Worm (Caenorhabditis elegans) whole organism, late embryonic: Measurements from ENCODE around the gene srg-50.

Source experiments
- K09A11.1 ChIP-seq: sonication (generic microtip); optimal IDR thresholded peaks from 2 replicates; lab custom pipeline; 2017; ENCODE audit warnings: antibody characterized with exemption, mild to moderate bottlenecking, missing genetic modification characterization, missing compliant biosample characterization; ENCODE audit not compliant: insufficient read depth
- ceh-2 ChIP-seq: sonication (generic microtip); optimal IDR thresholded peaks from 2 replicates; lab custom pipeline; 2016; ENCODE audit warnings: missing genotype, missing genetic modification characterization, missing compliant biosample characterization
- eyg-1 ChIP-seq: sonication (generic microtip); optimal IDR thresholded peaks from 2 replicates; lab custom pipeline; 2016; ENCODE audit warnings: missing genotype, missing genetic modification characterization, missing compliant biosample characterization
- gmeb-2 ChIP-seq: sonication (generic microtip); optimal IDR thresholded peaks from 2 replicates; lab custom pipeline; 2016; ENCODE audit warnings: missing genetic modification characterization, inconsistent platforms, missing compliant biosample characterization
- nhr-11 ChIP-seq: fragments of 150-350 bp; optimal IDR thresholded peaks from 2 replicates; lab custom pipeline; 2014; ENCODE audit warnings: missing biosample characterization, missing genetic modification characterization
- odd-2 ChIP-seq: sonication (generic microtip); optimal IDR thresholded peaks from 2 replicates; lab custom pipeline; 2017; ENCODE audit warnings: antibody characterized with exemption, mild to moderate bottlenecking, missing genetic modification characterization, missing compliant biosample characterization
- pax-1 ChIP-seq: fragments of 150-350 bp; optimal IDR thresholded peaks from 2 replicates; lab custom pipeline; 2014; ENCODE audit warnings: missing biosample characterization, missing genetic modification characterization
- tbx-7 ChIP-seq: sonication (generic microtip); optimal IDR thresholded peaks from 2 replicates; lab custom pipeline; 2016; ENCODE audit warnings: missing genotype, missing genetic modification characterization, missing compliant biosample characterization
- unc-3 ChIP-seq, 2 experiments: fragments of 200-800 bp in 1 of 2; sonication (Bioruptor generic) in 1 of 2; sonication (generic microtip) in 1 of 2; conservative IDR thresholded peaks in 1 of 2; optimal IDR thresholded peaks in 1 of 2; 2 replicates each; pipeline versions ENCODE4 v1.3.6 to Lab custom; 2016 to 2022; ENCODE audit warnings: missing compliant biosample characterization in 2 of 2, missing genetic modification characterization in 2 of 2, missing genetic modification reagents in 1 of 2

DNA sequence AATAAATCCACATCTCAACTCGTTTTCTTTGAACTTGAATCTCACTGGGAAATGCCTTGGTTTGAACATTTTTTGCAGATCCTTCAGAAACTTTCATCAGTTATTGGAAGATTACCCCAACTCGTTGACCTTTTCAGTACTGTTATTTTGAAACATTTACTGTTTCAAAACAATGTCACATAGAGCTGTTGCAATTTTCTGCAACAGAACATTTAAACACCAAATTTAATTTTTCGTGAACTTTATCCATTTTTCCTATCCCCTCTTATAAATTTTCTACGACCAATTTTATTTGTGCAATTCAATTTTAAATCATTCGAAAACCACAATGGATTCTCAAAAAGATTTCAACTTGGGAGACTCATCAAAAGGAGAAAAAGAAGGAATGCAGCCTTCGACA, 32.9 kb upstream of the srg-50 start, which contains the start of gene ZC477.2:
- TF ChIP-seq odd-2 (tag; lab: Kevin White, UChicago) (no peak), pax-1 (tag; lab: Kevin White, UChicago) (no peak), tbx-7 (tag; lab: Kevin White, UChicago) (no peak), unc-3 (GFP tag; conservative IDR thresholded peaks at IDR 0.05; lab: Robert Waterston, UW) (no peak), unc-3 (tag; optimal IDR thresholded peaks at IDR 0.05; lab: Kevin White, UChicago) (no peak), K09A11.1 (no peak), nhr-11 (tag; lab: Kevin White, UChicago) (no peak), eyg-1 (tag; lab: Kevin White, UChicago) (no peak), gmeb-2 (no peak), ceh-2 (tag; lab: Kevin White, UChicago) (no peak)
